Worm (Caenorhabditis elegans) whole organism, L4/young adult: ENCODE measurements around the gene clc-6.

ENCODE experiments used
- W03F9.2 ChIP-seq: fragments of 150-350 bp; optimal IDR thresholded peaks from 2 replicates; lab custom pipeline; 2014; ENCODE audit warnings: missing biosample characterization, missing genetic modification characterization
- dao-5 ChIP-seq: sonication (generic microtip); optimal IDR thresholded peaks from 2 replicates; lab custom pipeline; 2016; ENCODE audit warnings: missing genotype, missing genetic modification characterization, moderate library complexity, missing compliant biosample characterization
- him-1 ChIP-seq: sonication (generic microtip); optimal IDR thresholded peaks from 2 replicates; lab custom pipeline; 2016; ENCODE audit warnings: missing genotype, missing genetic modification reagents, missing genetic modification characterization, missing compliant biosample characterization

Gene clc-6

ce11 chrV:11146958-11147779 is 48.8 kb downstream of the clc-6 start, which contains the start of the genes T19C4.24 and nlp-33:
Gene T19C4.24 (minus strand): TSS chrV:11147008.
Gene nlp-33 (plus strand): TSS chrV:11147346.
- no peak for TF ChIP-seq W03F9.2 (tag; lab: Kevin White, UChicago)
- TF ChIP-seq him-1: no peak
- no peak for TF ChIP-seq dao-5 (tag; lab: Kevin White, UChicago)

- TF ChIP-seq dao-5 (tag; lab: Kevin White, UChicago): no peak
- no peak for TF ChIP-seq W03F9.2 (tag; lab: Kevin White, UChicago)
- TF ChIP-seq him-1: no peak
Measured at ce11 chrV:11144694-11145093, 51.3 kb downstream of the clc-6 start, which contains the start of gene C06H2.7. Gene C06H2.7 (minus strand): TSS chrV:11144794.
